Worm (Caenorhabditis elegans) whole organism, L1 larva: ENCODE data around the gene cnp-2.

Source experiments
- C16A3.4 ChIP-seq: fragments of 150-350 bp; optimal IDR thresholded peaks from 2 replicates; lab custom pipeline; 2014; ENCODE audit warnings: missing biosample characterization, missing genetic modification characterization
- C34B4.2 ChIP-seq: sonication (generic microtip); optimal IDR thresholded peaks from 2 replicates; lab custom pipeline; 2017; ENCODE audit warnings: mild to moderate bottlenecking, missing genetic modification characterization, missing compliant biosample characterization
- Y116A8C.19 ChIP-seq: sonication (generic microtip); optimal IDR thresholded peaks from 2 replicates; lab custom pipeline; 2016; ENCODE audit warnings: missing compliant biosample characterization, missing genetic modification characterization, borderline replicate concordance
- aha-1 ChIP-seq: fragments of 150-350 bp; optimal IDR thresholded peaks from 2 replicates; lab custom pipeline; 2014; ENCODE audit warnings: missing biosample characterization, missing genetic modification characterization
- blmp-1 ChIP-seq: fragments of 150-350 bp; optimal IDR thresholded peaks from 2 replicates; lab custom pipeline; 2014; ENCODE audit warnings: missing biosample characterization, missing genetic modification characterization
- ceh-8 ChIP-seq: fragments of 200-800 bp; sonication (Bioruptor generic); optimal IDR thresholded peaks from 2 replicates; lab custom pipeline; 2018; ENCODE audit warnings: mild to moderate bottlenecking, missing genetic modification characterization, moderate library complexity, missing compliant biosample characterization
- ceh-82 ChIP-seq, 3 experiments: fragments of 150-350 bp in 1 of 3; sonication (generic microtip) in 2 of 3; optimal IDR thresholded peaks; 2 replicates each; lab custom pipeline; 2014 to 2017; ENCODE audit warnings: missing biosample characterization in 3 of 3, missing genetic modification characterization in 3 of 3
- ceh-88 ChIP-seq: fragments of 200-800 bp; sonication (Bioruptor generic); IDR thresholded peaks from 2 replicates; pipeline ENCODE4 v1.3.6; 2022; ENCODE audit warnings: missing genetic modification characterization, missing compliant biosample characterization
- ceh-90 ChIP-seq: sonication (generic microtip); optimal IDR thresholded peaks from 2 replicates; lab custom pipeline; 2016; ENCODE audit warnings: missing genetic modification characterization, missing compliant biosample characterization
- dsc-1 ChIP-seq: sonication (generic microtip); optimal IDR thresholded peaks from 2 replicates; lab custom pipeline; 2016; ENCODE audit warnings: mild to moderate bottlenecking, missing genetic modification characterization, missing compliant biosample characterization
- efl-1 ChIP-seq, 4 experiments: fragments of 150-350 bp; optimal IDR thresholded peaks in 3 of 4; peaks in 1 of 4; 1 replicate in 1 of 4; 2 replicates in 3 of 4; lab custom pipeline; 2014; ENCODE audit warnings: missing biosample characterization in 2 of 4, missing genetic modification characterization in 2 of 4, missing genetic modification reagents in 2 of 4
- efl-3 ChIP-seq: fragments of 200-800 bp; sonication (Bioruptor generic); optimal IDR thresholded peaks from 2 replicates; lab custom pipeline; 2018; ENCODE audit warnings: mild to moderate bottlenecking, missing genetic modification characterization, missing compliant biosample characterization
- elt-3 ChIP-seq, 6 experiments: fragments of 150-350 bp in 1 of 6; sonication (generic microtip); optimal IDR thresholded peaks; 2 replicates each; lab custom pipeline; 2017 to 2018; ENCODE audit warnings: missing biosample characterization in 6 of 6, missing genetic modification characterization in 6 of 6, inconsistent platforms in 1 of 6
- fkh-4 ChIP-seq: sonication (generic microtip); optimal IDR thresholded peaks from 2 replicates; lab custom pipeline; 2016; ENCODE audit warnings: missing compliant biosample characterization, missing genetic modification characterization, borderline replicate concordance
- fkh-8 ChIP-seq: sonication (generic microtip); optimal IDR thresholded peaks from 2 replicates; lab custom pipeline; 2016; ENCODE audit warnings: mild to moderate bottlenecking, missing genetic modification characterization, missing compliant biosample characterization
- fos-1 ChIP-seq: fragments of 150-350 bp; optimal IDR thresholded peaks from 2 replicates; lab custom pipeline; 2014; ENCODE audit warnings: missing biosample characterization, missing genetic modification characterization
- irx-1 ChIP-seq: sonication (generic microtip); optimal IDR thresholded peaks from 2 replicates; lab custom pipeline; 2016; ENCODE audit warnings: missing genetic modification characterization, missing compliant biosample characterization
- jun-1 ChIP-seq: fragments of 150-350 bp; optimal IDR thresholded peaks from 2 replicates; lab custom pipeline; 2014; ENCODE audit warnings: missing biosample characterization, missing genetic modification reagents, missing genetic modification characterization
- lin-15B ChIP-seq: fragments of 150-350 bp; sonication (generic microtip); optimal IDR thresholded peaks from 3 replicates; lab custom pipeline; 2014; ENCODE audit warnings: missing biosample characterization, missing genetic modification characterization
- lin-39 ChIP-seq: fragments of 150-350 bp; optimal IDR thresholded peaks from 2 replicates; lab custom pipeline; 2014; ENCODE audit warnings: missing biosample characterization, missing genetic modification reagents, missing genetic modification characterization
- lsy-2 ChIP-seq, 2 experiments: fragments of 150-350 bp; optimal IDR thresholded peaks; 2 replicates each; lab custom pipeline; 2014; ENCODE audit warnings: missing biosample characterization in 2 of 2, missing genetic modification characterization in 2 of 2
- mdl-1 ChIP-seq, 2 experiments: fragments of 150-350 bp; optimal IDR thresholded peaks; 2 replicates each; lab custom pipeline; 2014 to 2017; ENCODE audit warnings: missing biosample characterization in 2 of 2, missing genetic modification characterization in 2 of 2, inconsistent platforms in 1 of 2
- nhr-19 ChIP-seq: fragments of 200-800 bp; sonication (Bioruptor generic); conservative IDR thresholded peaks from 2 replicates; pipeline ENCODE4 v1.3.6; 2022; ENCODE audit warnings: missing genetic modification characterization, missing compliant biosample characterization
- nhr-28 ChIP-seq: fragments of 150-350 bp; optimal IDR thresholded peaks from 2 replicates; lab custom pipeline; 2014; ENCODE audit warnings: missing biosample characterization, missing genetic modification characterization
- nhr-71 ChIP-seq: sonication (generic microtip); optimal IDR thresholded peaks from 2 replicates; lab custom pipeline; 2016; ENCODE audit warnings: mild to moderate bottlenecking, missing genetic modification characterization, moderate library complexity, missing compliant biosample characterization
- nhr-84 ChIP-seq: sonication (generic microtip); optimal IDR thresholded peaks from 2 replicates; lab custom pipeline; 2017; ENCODE audit warnings: missing biosample characterization, missing genetic modification characterization
- pqm-1 ChIP-seq: sonication (generic microtip); optimal IDR thresholded peaks from 3 replicates; lab custom pipeline; 2017; ENCODE audit warnings: missing biosample characterization, missing genetic modification characterization
- skn-1 ChIP-seq: fragments of 150-350 bp; optimal IDR thresholded peaks from 2 replicates; lab custom pipeline; 2014; ENCODE audit warnings: missing biosample characterization, missing genetic modification characterization
- sox-4 ChIP-seq: sonication (generic microtip); optimal IDR thresholded peaks from 2 replicates; lab custom pipeline; 2016; ENCODE audit warnings: missing genetic modification characterization, missing compliant biosample characterization
- tbx-2 ChIP-seq: sonication (generic microtip); optimal IDR thresholded peaks from 2 replicates; lab custom pipeline; 2016; ENCODE audit warnings: missing genetic modification characterization, missing compliant biosample characterization
- unc-130 ChIP-seq: fragments of 150-350 bp; optimal IDR thresholded peaks from 2 replicates; lab custom pipeline; 2017; ENCODE audit warnings: missing biosample characterization, missing genetic modification characterization, inconsistent platforms
- unc-30 ChIP-seq: sonication (generic microtip); optimal IDR thresholded peaks from 2 replicates; lab custom pipeline; 2017; ENCODE audit warnings: missing biosample characterization, missing genetic modification characterization
- unc-62 ChIP-seq: fragments of 150-350 bp; optimal IDR thresholded peaks from 2 replicates; lab custom pipeline; 2014; ENCODE audit warnings: missing biosample characterization, missing genetic modification reagents, missing genetic modification characterization
- unc-98 ChIP-seq: fragments of 200-800 bp; sonication (Bioruptor generic); IDR thresholded peaks from 2 replicates; pipeline ENCODE4 v1.3.6; 2022; ENCODE audit warnings: missing genetic modification characterization, missing compliant biosample characterization
- ztf-11 ChIP-seq, 2 experiments: sonication (generic microtip); optimal IDR thresholded peaks; 2 replicates each; lab custom pipeline; 2016 to 2017; ENCODE audit warnings: missing genetic modification characterization in 2 of 2, missing biosample characterization in 1 of 2, missing compliant biosample characterization in 1 of 2

cnp-2 gene

ce11 chrII:12727871-12728270 lies 32.7 kb upstream of the cnp-2 start:
- TF ChIP-seq efl-1 (optimal IDR thresholded peaks at IDR 0.05; lab: Kevin White, UChicago) = no peak
- peak in 1 of 2 experiments; percentile 16 for TF ChIP-seq efl-1 (GFP tag; optimal IDR thresholded peaks at IDR 0.05 in 1 of 2; lab: Kevin White, UChicago)
- TF ChIP-seq nhr-71 (tag; lab: Kevin White, UChicago) = no peak

DNA sequence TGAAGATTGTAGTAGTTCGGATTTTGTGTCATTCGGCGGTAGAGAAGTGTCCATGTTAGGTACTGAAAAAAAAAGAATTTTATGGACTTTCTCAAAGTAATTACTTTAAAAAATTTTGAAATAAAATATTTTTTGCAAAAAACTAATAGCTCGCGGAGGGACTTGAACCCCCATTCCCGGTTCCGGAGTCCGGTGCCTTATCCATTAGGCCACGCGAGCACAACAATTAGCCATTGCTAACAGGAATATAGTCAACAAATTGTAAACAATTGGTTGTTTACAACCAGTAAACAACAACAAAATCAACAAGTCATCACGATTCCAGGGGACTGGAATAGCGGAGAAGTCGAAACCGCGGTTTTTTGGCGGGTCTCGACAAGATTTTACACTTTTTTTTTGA lies 32.0 kb upstream of the cnp-2 start:
- TF ChIP-seq ceh-82 (tag; optimal IDR thresholded peaks at IDR 0.05; lab: Kevin White, UChicago) (no peak), lin-15B (tag; lab: Kevin White, UChicago) (no peak), skn-1 (tag; lab: Kevin White, UChicago) (no peak), efl-3 (no peak), fkh-8 (no peak), mdl-1 (tag; optimal IDR thresholded peaks at IDR 0.05; lab: Kevin White, UChicago) (no peak), lsy-2 (tag; optimal IDR thresholded peaks at IDR 0.05; lab: Kevin White, UChicago) (no peak), ceh-8 (no peak), nhr-28 (tag; lab: Kevin White, UChicago) (no peak), fos-1 (no peak), jun-1 (tag; lab: Kevin White, UChicago) (no peak), unc-62 (GFP tag; lab: Kevin White, UChicago) (no peak), irx-1 (no peak), ceh-88 (no peak), fkh-4 (no peak), blmp-1 (tag; lab: Kevin White, UChicago) (no peak), dsc-1 (tag; lab: Kevin White, UChicago) (no peak), unc-30 (no peak)

- TF ChIP-seq C34B4.2 = no peak
- TF ChIP-seq nhr-19 (GFP tag; lab: Robert Waterston, UW) = no peak
- TF ChIP-seq jun-1 (tag; lab: Kevin White, UChicago) = no peak
- no peak for TF ChIP-seq unc-130 (tag; lab: Kevin White, UChicago)
- TF ChIP-seq unc-98 (GFP tag; lab: Robert Waterston, UW) = no peak
- no peak for TF ChIP-seq ceh-8
- TF ChIP-seq ztf-11 (tag; optimal IDR thresholded peaks at IDR 0.05; lab: Kevin White, UChicago) = no peak
- no peak for TF ChIP-seq fkh-8
Measured at ce11 chrII:12729952-12730351, 30.6 kb upstream of the cnp-2 start.

DNA sequence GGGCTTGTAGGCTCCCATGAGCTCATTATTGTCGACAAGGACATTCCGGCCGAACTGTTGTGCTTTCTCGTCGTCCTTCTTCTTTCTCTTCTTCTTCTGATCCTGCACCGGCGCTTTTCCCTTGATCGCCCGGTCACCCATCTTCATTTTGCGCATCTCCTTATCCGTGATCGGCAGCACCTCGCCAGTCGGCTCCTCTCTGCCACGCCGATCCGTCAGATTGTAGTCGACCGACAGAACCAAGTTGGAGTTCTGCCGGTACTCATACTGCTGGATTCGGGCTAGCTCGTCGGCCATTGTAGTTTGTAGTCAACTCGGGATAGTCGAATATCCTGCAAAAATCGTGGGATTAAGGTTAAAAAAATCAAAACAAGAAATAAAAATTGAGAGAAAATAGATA lies 24.0 kb upstream of the cnp-2 start, which contains the start of gene snrp-200:
TSS of gene snrp-200 (minus strand) at position 332 of the 400 bp plus-strand sequence.
- TF ChIP-seq ceh-90 (tag; lab: Kevin White, UChicago) (no peak), pqm-1 (tag; lab: Kevin White, UChicago) (no peak), sox-4 (no peak), C16A3.4 (tag; lab: Kevin White, UChicago) (no peak), C34B4.2 (no peak), nhr-84 (no peak), nhr-19 (GFP tag; lab: Robert Waterston, UW) (no peak), lin-39 (no peak), Y116A8C.19 (no peak), tbx-2 (no peak), aha-1 (tag; lab: Kevin White, UChicago) (no peak), elt-3 (tag; optimal IDR thresholded peaks at IDR 0.05; lab: Kevin White, UChicago) (no peak)
- TF ChIP-seq, all 84 proteins: peak for 0
